Fruit fly (Drosophila melanogaster) Kc167 (cell line): ENCODE measurements around the gene CG32191.
"Not testable (repeated sequence)": the region's sequence is repeated elsewhere in the genome, so short reads cannot be mapped to it uniquely, and the experiment has no call there.

Experiments used
- Myc ChIP-seq: fragments of >200 bp; optimal IDR thresholded peaks from 2 replicates; lab custom pipeline; 2017; ENCODE audit warnings: missing external identifiers
- Sin3A ChIP-seq: fragments of >200 bp; optimal IDR thresholded peaks from 2 replicates; lab custom pipeline; 2018; ENCODE audit warnings: missing external identifiers
- h ChIP-seq: fragments of >200 bp; optimal IDR thresholded peaks from 3 replicates; lab custom pipeline; 2018; ENCODE audit warnings: missing external identifiers
- insv ChIP-seq: fragments of >200 bp; optimal IDR thresholded peaks from 3 replicates; lab custom pipeline; 2018; ENCODE audit warnings: missing external identifiers
- psq ChIP-seq: fragments of >200 bp; optimal IDR thresholded peaks from 2 replicates; lab custom pipeline; 2017; ENCODE audit warnings: missing external identifiers
- ttk ChIP-seq: sonication (Bioruptor generic); optimal IDR thresholded peaks from 2 replicates; lab custom pipeline; 2017; ENCODE audit warnings: missing external identifiers

Gene CG32191

DNA sequence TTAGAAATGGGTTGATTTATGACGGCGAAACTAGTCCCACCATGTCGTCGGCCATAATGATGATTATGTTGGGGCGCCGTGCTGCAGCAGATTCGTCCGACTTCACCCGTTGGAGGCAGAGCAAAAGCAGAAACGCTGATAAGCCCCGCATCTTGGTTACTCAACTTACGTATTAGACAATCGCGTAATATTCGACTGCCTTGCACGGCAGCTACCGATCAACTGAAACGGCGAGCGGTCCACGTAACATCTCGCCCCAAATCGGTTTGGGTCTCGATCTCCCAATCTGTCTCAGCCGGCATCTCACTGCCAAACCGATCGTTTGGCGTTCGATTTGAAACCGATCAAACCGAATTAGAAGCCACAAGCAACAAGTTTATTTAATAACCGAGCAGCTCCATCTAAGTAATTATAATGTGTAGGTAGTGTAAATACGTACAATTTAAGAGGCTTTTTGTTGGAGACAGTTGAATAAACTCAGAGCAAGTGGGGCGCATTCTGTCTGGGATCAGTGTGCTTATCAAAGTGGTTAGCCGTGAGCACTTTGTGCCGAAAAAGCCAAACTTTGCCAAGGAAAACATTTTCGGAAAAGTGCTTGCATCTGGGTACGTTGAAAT, at the start of gene CG32191:
Gene CG32191, minus strand, starts transcription at position 550 of the 617 bp plus-strand sequence.
- TF ChIP-seq insv (lab: Kevin White, UChicago) (no peak), psq (lab: Kevin White, UChicago) (no peak), h (lab: Kevin White, UChicago) (no peak), ttk (lab: Kevin White, UChicago) (no peak), Sin3A (lab: Kevin White, UChicago) (no peak)

DNA sequence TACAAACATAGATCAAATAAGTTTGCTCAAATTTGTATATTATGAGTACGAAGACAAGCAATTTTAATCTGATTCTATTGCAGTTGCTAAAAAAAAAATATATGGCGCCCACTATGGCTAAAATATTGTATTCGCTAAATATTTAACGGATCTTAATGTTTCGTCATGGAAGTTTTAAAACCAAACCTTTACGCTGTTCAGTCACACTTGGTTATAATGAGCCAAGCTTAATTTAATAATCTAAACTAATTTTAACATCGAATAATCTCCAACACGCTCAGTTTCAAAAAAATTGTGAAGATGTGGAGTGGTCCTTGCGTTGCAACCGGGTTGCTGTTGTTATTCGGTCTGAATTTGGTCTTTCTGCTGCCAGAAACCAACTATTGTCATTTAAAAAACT, 49.2 kb upstream of the CG32191 start, which contains the start of gene CG34002:
Gene CG34002, plus strand, starts transcription at position 301 of the 400 bp plus-strand sequence.
- not testable (repeated sequence) for TF ChIP-seq h, ttk, Sin3A (lab: Kevin White, UChicago)

DNA sequence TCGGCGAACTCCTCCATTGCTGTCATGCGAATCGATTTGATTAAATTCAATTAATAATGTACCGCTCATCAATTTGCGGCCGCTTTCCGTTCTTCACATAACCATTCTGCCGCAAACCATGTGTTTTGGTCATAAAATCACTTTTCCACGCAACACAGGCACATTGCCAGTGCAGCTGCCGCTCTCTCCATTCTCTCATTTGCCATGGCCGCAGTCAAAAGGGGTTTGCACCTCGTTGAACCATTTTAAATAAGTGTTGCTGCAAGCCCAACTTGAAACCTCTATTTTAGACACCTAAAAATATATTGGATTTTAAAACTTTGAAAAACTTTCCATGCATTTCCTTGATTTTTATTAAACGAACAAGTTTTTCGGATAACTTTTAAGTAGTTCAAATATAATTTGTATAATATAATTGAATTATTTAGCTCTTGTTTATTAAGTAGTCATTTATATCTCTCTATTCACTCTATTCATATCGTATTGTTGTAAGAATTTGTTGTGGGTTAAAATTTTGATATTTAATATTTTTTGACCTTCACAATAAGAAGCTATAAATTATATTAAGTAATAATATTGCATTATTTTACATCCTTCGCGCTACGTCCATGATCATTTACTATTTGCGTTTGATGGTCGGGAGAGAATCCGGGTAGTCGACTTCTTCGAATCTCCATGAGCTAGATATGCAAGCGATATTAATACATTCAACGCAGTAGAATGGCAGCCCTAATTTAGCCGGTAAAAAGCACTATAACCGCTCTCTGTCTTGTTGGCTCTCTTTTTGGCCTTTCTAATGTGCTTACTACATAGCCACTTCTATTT, 47.9 kb upstream of the CG32191 start, which contains the start of gene CG5535:
Gene CG5535, minus strand, starts transcription at position 140 of the 825 bp plus-strand sequence.
- TF ChIP-seq insv (lab: Kevin White, UChicago) (no peak), psq (lab: Kevin White, UChicago) (no peak)

DNA sequence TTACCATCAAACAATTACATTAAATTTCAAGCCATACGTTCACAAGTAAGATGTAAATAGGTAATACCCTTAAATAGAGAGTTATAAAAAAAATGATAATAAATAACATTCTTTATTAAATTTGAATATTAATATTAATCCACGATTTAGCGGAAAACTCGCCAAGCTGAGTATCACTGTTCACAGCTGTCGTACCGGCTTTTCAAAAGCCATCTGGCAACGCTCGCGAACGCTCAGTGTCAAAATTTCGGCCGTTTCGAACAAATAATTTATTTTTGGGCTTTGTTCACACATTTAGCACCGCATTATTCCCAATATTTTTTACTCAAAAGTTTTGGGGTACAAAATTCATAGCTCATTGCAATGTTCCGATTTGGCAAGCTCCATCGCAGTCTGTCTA, 40.6 kb upstream of the CG32191 start, which contains the start of gene TrpRS-m:
Gene TrpRS-m, plus strand, starts transcription at position 211 of the 400 bp plus-strand sequence.
- TF ChIP-seq h (lab: Kevin White, UChicago): no peak
- TF ChIP-seq Myc (lab: Kevin White, UChicago): no peak
- no peak for TF ChIP-seq insv (lab: Kevin White, UChicago)
- no peak for TF ChIP-seq Sin3A (lab: Kevin White, UChicago)
- TF ChIP-seq ttk (lab: Kevin White, UChicago): no peak

DNA sequence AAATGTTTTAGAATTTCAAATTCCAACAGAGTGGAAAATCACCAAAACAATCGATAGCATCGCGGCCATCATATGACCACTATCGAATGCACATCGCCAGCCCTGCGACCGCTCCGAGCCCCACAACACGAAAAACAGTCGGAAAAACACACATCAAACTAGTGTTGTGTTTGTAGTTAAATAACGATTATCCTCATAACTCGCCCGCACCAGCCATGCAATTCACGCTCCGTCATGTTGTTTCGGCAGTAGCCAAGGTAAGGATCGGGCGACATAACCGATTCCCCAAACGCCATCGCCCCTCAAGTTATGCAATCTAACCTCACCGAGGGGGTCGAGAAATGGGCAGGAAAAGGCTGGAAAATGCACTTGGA, 38.0 kb upstream of the CG32191 start:
- TF ChIP-seq psq (lab: Kevin White, UChicago) (no peak), insv (lab: Kevin White, UChicago) (no peak), ttk (lab: Kevin White, UChicago) (no peak), h (lab: Kevin White, UChicago) (no peak), Sin3A (lab: Kevin White, UChicago) (no peak), Myc (lab: Kevin White, UChicago) (no peak)

- no peak for TF ChIP-seq Myc (lab: Kevin White, UChicago)
- TF ChIP-seq Sin3A (lab: Kevin White, UChicago): no peak
- no peak for TF ChIP-seq psq (lab: Kevin White, UChicago)
- no peak for TF ChIP-seq ttk (lab: Kevin White, UChicago)
- no peak for TF ChIP-seq insv (lab: Kevin White, UChicago)
- no peak for TF ChIP-seq h (lab: Kevin White, UChicago)
Observed at dm6 chr3L:17846169-17846981, 37.4 kb upstream of the CG32191 start, which contains the start of the genes MED19 and CG7430. TSS of gene MED19 (minus strand) at chr3L:17846501. TSS of gene CG7430 (plus strand) at chr3L:17846916.

- TF ChIP-seq Myc (lab: Kevin White, UChicago) (no peak), insv (lab: Kevin White, UChicago) (no peak), ttk (lab: Kevin White, UChicago) (no peak), h (lab: Kevin White, UChicago) (no peak), Sin3A (lab: Kevin White, UChicago) (no peak), psq (lab: Kevin White, UChicago) (no peak)
Observed at dm6 chr3L:17842892-17843703, 34.2 kb upstream of the CG32191 start, which contains the start of gene CG5567. TSS of gene CG5567 (minus strand) at chr3L:17843544.

- no peak for TF ChIP-seq h (lab: Kevin White, UChicago)
- TF ChIP-seq Myc (lab: Kevin White, UChicago): no peak
- no peak for TF ChIP-seq psq (lab: Kevin White, UChicago)
- TF ChIP-seq insv (lab: Kevin White, UChicago): no peak
- no peak for TF ChIP-seq ttk (lab: Kevin White, UChicago)
- TF ChIP-seq Sin3A (lab: Kevin White, UChicago): no peak
Observed at dm6 chr3L:17841085-17841606, 32.2 kb upstream of the CG32191 start, which contains the start of gene CG5577. TSS of gene CG5577 (minus strand) at chr3L:17841427.

DNA sequence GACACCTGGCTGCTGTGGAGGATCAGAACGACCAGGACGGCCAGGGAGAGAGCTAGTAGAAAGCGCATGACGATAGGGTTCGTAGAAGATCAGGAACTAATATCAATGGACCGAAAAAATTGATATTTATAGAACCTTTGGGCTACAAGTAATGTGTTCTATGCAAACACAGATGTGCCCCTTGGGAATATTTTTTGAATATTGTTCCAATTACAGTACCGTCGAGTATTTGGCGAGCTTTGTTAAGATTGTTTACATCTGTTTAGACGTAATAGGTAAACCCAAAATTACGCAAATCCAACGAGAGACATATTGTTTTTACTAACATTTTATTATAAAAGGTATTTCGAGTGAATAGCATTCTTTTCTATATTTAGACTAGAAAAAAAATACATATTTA, 26.1 kb upstream of the CG32191 start, which contains the start of gene CG32189:
Gene CG32189, minus strand, starts transcription at position 101 of the 400 bp plus-strand sequence.
- TF ChIP-seq Sin3A (lab: Kevin White, UChicago): no peak

DNA sequence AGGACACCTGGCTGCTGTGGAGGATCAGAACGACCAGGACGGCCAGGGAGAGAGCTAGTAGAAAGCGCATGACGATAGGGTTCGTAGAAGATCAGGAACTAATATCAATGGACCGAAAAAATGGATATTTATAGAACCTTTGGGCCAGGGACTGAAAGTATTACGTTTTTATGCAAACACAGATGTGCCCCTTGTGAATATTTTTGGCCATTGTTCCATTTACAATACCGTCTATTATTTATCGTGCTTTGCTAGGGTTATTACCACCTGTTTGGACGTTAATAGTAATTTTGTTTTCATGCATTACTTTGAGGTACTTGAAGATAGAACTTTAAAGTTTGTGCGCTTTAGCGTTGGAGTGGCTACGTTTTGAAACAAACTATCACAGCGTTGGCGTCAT, 24.6 kb upstream of the CG32191 start, which contains the start of gene CG32188:
Gene CG32188, minus strand, starts transcription at position 101 of the 400 bp plus-strand sequence.
- TF ChIP-seq insv (lab: Kevin White, UChicago) (no peak), h (lab: Kevin White, UChicago) (no peak), ttk (lab: Kevin White, UChicago) (no peak), psq (lab: Kevin White, UChicago) (no peak), Myc (lab: Kevin White, UChicago) (no peak), Sin3A (lab: Kevin White, UChicago) (no peak)
